Worm (Caenorhabditis elegans) whole organism, L4/young adult: ENCODE results near the gene lin-5.

ENCODE experiments used
- W03F9.2 ChIP-seq: fragments of 150-350 bp; optimal IDR thresholded peaks from 2 replicates; lab custom pipeline; 2014; ENCODE audit warnings: missing biosample characterization, missing genetic modification characterization
- dao-5 ChIP-seq: sonication (generic microtip); optimal IDR thresholded peaks from 2 replicates; lab custom pipeline; 2016; ENCODE audit warnings: missing genotype, missing genetic modification characterization, moderate library complexity, missing compliant biosample characterization
- him-1 ChIP-seq: sonication (generic microtip); optimal IDR thresholded peaks from 2 replicates; lab custom pipeline; 2016; ENCODE audit warnings: missing genotype, missing genetic modification reagents, missing genetic modification characterization, missing compliant biosample characterization

DNA sequence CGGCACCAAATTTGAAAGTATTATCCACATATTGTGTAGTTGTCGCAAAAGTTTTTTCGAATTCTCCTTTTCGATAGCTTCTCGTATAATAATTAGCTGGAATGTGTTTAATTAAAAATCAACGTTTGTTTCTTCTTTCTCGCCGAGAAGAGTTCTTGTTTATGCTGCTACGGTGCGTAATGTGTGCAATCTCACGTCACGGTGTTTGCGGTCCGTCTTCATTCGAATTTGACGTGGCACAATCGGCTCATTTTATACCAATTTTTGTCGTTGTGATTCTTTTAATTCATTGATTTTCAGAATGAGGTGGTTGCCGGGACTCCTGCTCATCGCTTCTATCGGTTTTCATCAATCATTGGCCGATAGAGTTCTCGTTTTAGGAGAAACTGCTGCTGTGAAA is 3.8 kb downstream of the lin-5 start, which contains the start of gene ostb-1:
- TF ChIP-seq him-1 (tag; lab: Kevin White, UChicago) = no peak
- TF ChIP-seq dao-5 = no peak
- no peak for TF ChIP-seq W03F9.2 (tag; lab: Kevin White, UChicago)
